Worm (Caenorhabditis elegans): ENCODE results near the gene F49C5.12.

The F49C5.12 gene

ce11 chrII:12555579-12555978, 4.5 kb downstream of the F49C5.12 start, which contains the start of gene F49C5.11:
TSS of gene F49C5.11 (plus strand) at chrII:12555879.
- no peak for TF ChIP-seq daf-19 (GFP tag; conservative IDR thresholded peaks at IDR 0.05)
- peak in 1 of 2 experiments; percentile 89 for TF ChIP-seq unc-62 (GFP tag; optimal IDR thresholded peaks at IDR 0.05 in 1 of 2)
- TF ChIP-seq unc-62 (tag; optimal IDR thresholded peaks at IDR 0.05), result no peak
- no peak for TF ChIP-seq nhr-11 (tag; optimal IDR thresholded peaks at IDR 0.05)

- TF ChIP-seq aha-1 (tag), result peak; percentile 55
- no peak for TF ChIP-seq nhr-6 (tag; optimal IDR thresholded peaks at IDR 0.05)
These were observed 9.2 kb downstream of the F49C5.12 start for ce11 chrII:12550940-12551339.

ce11 chrII:12549613-12550012, 10.5 kb downstream of the F49C5.12 start:
- TF ChIP-seq nhr-28 (tag; optimal IDR thresholded peaks at IDR 0.05) (peak; percentile 47), unc-62 (GFP tag; optimal IDR thresholded peaks at IDR 0.05 in 1 of 2) (peak in 1 of 2 experiments; percentile 80), unc-62 (tag; optimal IDR thresholded peaks at IDR 0.05) (no peak), tra-1 (GFP tag; IDR thresholded peaks at IDR 0.05) (0 out of 2 replicates have a peak, but pooled peaks have one; percentile 24), aha-1 (tag) (peak; percentile 78), jun-1 (tag; optimal IDR thresholded peaks at IDR 0.05) (no peak), cey-2 (tag; optimal IDR thresholded peaks at IDR 0.05; ENCODE audit: borderline replicate concordance, insufficient read depth) (peak; percentile 16), nhr-237 (tag; optimal IDR thresholded peaks at IDR 0.05) (no peak), nhr-111 (GFP tag; optimal IDR thresholded peaks at IDR 0.05) (no peak), nhr-41 (GFP tag; IDR thresholded peaks at IDR 0.05) (no peak), madf-5 (GFP tag; IDR thresholded peaks at IDR 0.05) (no peak), daf-16 (GFP tag; optimal IDR thresholded peaks at IDR 0.05) (no peak), daf-16 (tag; optimal IDR thresholded peaks at IDR 0.05) (no peak), dmd-6 (GFP tag; IDR thresholded peaks at IDR 0.05) (no peak)

- no peak for TF ChIP-seq nhr-111 (GFP tag; optimal IDR thresholded peaks at IDR 0.05)
- no peak for TF ChIP-seq hlh-11 (tag; optimal IDR thresholded peaks at IDR 0.05)
- TF ChIP-seq snpc-1.2 (GFP tag; IDR thresholded peaks at IDR 0.05), result no peak
- no peak for TF ChIP-seq hlh-30 (tag; optimal IDR thresholded peaks at IDR 0.05; ENCODE audit: insufficient read depth)
- no peak for TF ChIP-seq nhr-10 (tag; optimal IDR thresholded peaks at IDR 0.05)
- TF ChIP-seq rbr-2 (tag; optimal IDR thresholded peaks at IDR 0.05), result no peak
- no peak for TF ChIP-seq unc-62 (GFP tag; optimal IDR thresholded peaks at IDR 0.05 in 1 of 2)
- no peak for TF ChIP-seq unc-62 (tag; optimal IDR thresholded peaks at IDR 0.05)
- no peak for TF ChIP-seq dmd-9 (GFP tag; IDR thresholded peaks at IDR 0.05)
- no peak for TF ChIP-seq nhr-76 (tag; optimal IDR thresholded peaks at IDR 0.05)
- TF ChIP-seq daf-19 (GFP tag; conservative IDR thresholded peaks at IDR 0.05), result no peak
- no peak for TF ChIP-seq Y48G9A.11 (GFP tag; IDR thresholded peaks at IDR 0.05)
- no peak for TF ChIP-seq lsy-2 (tag; optimal IDR thresholded peaks at IDR 0.05)
- no peak for TF ChIP-seq skn-1 (tag; optimal IDR thresholded peaks at IDR 0.05)
These were observed 12.6 kb downstream of the F49C5.12 start, which contains the start of gene F49C5.16 for ce11 chrII:12547547-12547946. TSS of gene F49C5.16 (plus strand) at chrII:12547847.

- no peak for TF ChIP-seq Y48G9A.11 (GFP tag; IDR thresholded peaks at IDR 0.05)
- no peak for TF ChIP-seq nhr-28 (tag; optimal IDR thresholded peaks at IDR 0.05)
- TF ChIP-seq ceh-20 (GFP tag; IDR thresholded peaks at IDR 0.05), result no peak
- no peak for TF ChIP-seq ZK337.2 (GFP tag; IDR thresholded peaks at IDR 0.05)
These were observed 13.7 kb downstream of the F49C5.12 start, which contains the start of the genes F49C5.5 and F49C5.10 for ce11 chrII:12546413-12546812. TSS of gene F49C5.5 (minus strand) at chrII:12546513. TSS of gene F49C5.10 (plus strand) at chrII:12546756.

- no peak for TF ChIP-seq spr-1 (tag; optimal IDR thresholded peaks at IDR 0.05)
- no peak for TF ChIP-seq nhr-6 (tag; optimal IDR thresholded peaks at IDR 0.05)
- TF ChIP-seq Y48G9A.11 (GFP tag; IDR thresholded peaks at IDR 0.05), result no peak
These were observed 15.6 kb downstream of the F49C5.12 start, which contains the start of gene F49C5.9 for ce11 chrII:12544533-12544932. TSS of gene F49C5.9 (minus strand) at chrII:12544633.

All from whole organism, L4 larva.